Worm (Caenorhabditis elegans): ENCODE results near the gene nhr-10.

The nhr-10 gene

ce11 chrIII:7162065-7162762 is 47.0 kb upstream of the nhr-10 start, which contains the start of the genes syf-2 and K04G7.1 (continued):
- TF ChIP-seq pbrm-1 (GFP tag; IDR thresholded peaks at IDR 0.05) = peak; percentile 89
- peak; percentile 62; the same call in 1 of the 2 replicates for TF ChIP-seq hsf-1 (GFP tag; IDR thresholded peaks at IDR 0.05)
- TF ChIP-seq fkh-3 (tag; optimal IDR thresholded peaks at IDR 0.05) = no peak
- TF ChIP-seq hlh-26 (GFP tag; conservative IDR thresholded peaks at IDR 0.05) = no peak
- TF ChIP-seq lir-1 (GFP tag; conservative IDR thresholded peaks at IDR 0.05) = peak; percentile 85
- TF ChIP-seq hlh-12 (tag; optimal IDR thresholded peaks at IDR 0.05) = no peak
- TF ChIP-seq atf-7 (tag; optimal IDR thresholded peaks at IDR 0.05) = peak; percentile 35
- TF ChIP-seq F10E7.11 (tag; optimal IDR thresholded peaks at IDR 0.05) = no peak
- no peak for TF ChIP-seq tbx-9 (tag; optimal IDR thresholded peaks at IDR 0.05; ENCODE audit: borderline replicate concordance)
- no peak for TF ChIP-seq Y67H2A.10 (GFP tag; conservative IDR thresholded peaks at IDR 0.05)
- peak; percentile 97 for TF ChIP-seq ztf-18 (tag; optimal IDR thresholded peaks at IDR 0.05)
- peak; percentile 73; the same call in 1 of the 2 replicates for TF ChIP-seq C06A6.2 (GFP tag; conservative IDR thresholded peaks at IDR 0.05)
- TF ChIP-seq die-1 (tag; optimal IDR thresholded peaks at IDR 0.05) = no peak
- peak; percentile 80 for TF ChIP-seq F33H1.4 (GFP tag; IDR thresholded peaks at IDR 0.05)
- peak; percentile 60; the same call in 1 of the 2 replicates for TF ChIP-seq K11D2.4 (GFP tag; IDR thresholded peaks at IDR 0.05)
- no peak for TF ChIP-seq rec-8 (tag; optimal IDR thresholded peaks at IDR 0.05)
- no peak for TF ChIP-seq ceh-40 (GFP tag; IDR thresholded peaks at IDR 0.05)
- no peak for TF ChIP-seq B0035.1 (tag; optimal IDR thresholded peaks at IDR 0.05)
- TF ChIP-seq ets-4 (GFP tag; optimal IDR thresholded peaks at IDR 0.05) = no peak
- TF ChIP-seq unc-130 (GFP tag; optimal IDR thresholded peaks at IDR 0.05) = peak; percentile 62
- no peak for TF ChIP-seq nhr-27 (tag; optimal IDR thresholded peaks at IDR 0.05)
- no peak for TF ChIP-seq nhr-90 (tag; optimal IDR thresholded peaks at IDR 0.05)
- TF ChIP-seq athp-1 (tag; optimal IDR thresholded peaks at IDR 0.05) = peak; percentile 57
- peak; percentile 4 for TF ChIP-seq hrde-1 (tag; optimal IDR thresholded peaks at IDR 0.05; ENCODE audit: borderline replicate concordance)
- TF ChIP-seq madf-3 (GFP tag; IDR thresholded peaks at IDR 0.05) = peak; percentile 100
- peak; percentile 92 for TF ChIP-seq pha-4 (tag; optimal IDR thresholded peaks at IDR 0.05)
- TF ChIP-seq tlf-1 (GFP tag; optimal IDR thresholded peaks at IDR 0.05) = peak; percentile 89
- peak; percentile 65 to 78 for TF ChIP-seq let-607 (tag; optimal IDR thresholded peaks at IDR 0.05)
- no peak for TF ChIP-seq cebp-2 (GFP tag; IDR thresholded peaks at IDR 0.05)
- TF ChIP-seq mcd-1 (GFP tag; IDR thresholded peaks at IDR 0.05) = peak; percentile 93
- no peak for TF ChIP-seq ceh-58 (GFP tag; IDR thresholded peaks at IDR 0.05)
- 0 out of 2 replicates have a peak, but pooled peaks have one; percentile 64 for TF ChIP-seq Y79H2A.3 (GFP tag; conservative IDR thresholded peaks at IDR 0.05)
- peak; percentile 39 to 93 (median 45) for TF ChIP-seq lin-35 (GFP tag; optimal IDR thresholded peaks at IDR 0.05)
- TF ChIP-seq snpc-1.1 (tag; optimal IDR thresholded peaks at IDR 0.05; ENCODE audit: insufficient read depth) = peak; percentile 74
- no peak for TF ChIP-seq F39B2.1 (GFP tag; IDR thresholded peaks at IDR 0.05)
- TF ChIP-seq aptf-3 (GFP tag; IDR thresholded peaks at IDR 0.05) = no peak
- no peak for TF ChIP-seq F57A8.1 (GFP tag; optimal IDR thresholded peaks at IDR 0.05)
- peak; percentile 72; the same call in 1 of the 2 replicates for TF ChIP-seq ceh-91 (GFP tag; IDR thresholded peaks at IDR 0.05)
- TF ChIP-seq madf-8 (GFP tag; conservative IDR thresholded peaks at IDR 0.05) = peak; percentile 31; the same call in 1 of the 2 replicates
- TF ChIP-seq akir-1 (GFP tag; optimal IDR thresholded peaks at IDR 0.05) = no peak
- peak; percentile 97 for TF ChIP-seq attf-5 (GFP tag; optimal IDR thresholded peaks at IDR 0.05)
- peak; percentile 79 for TF ChIP-seq attf-3 (GFP tag; conservative IDR thresholded peaks at IDR 0.05)
- TF ChIP-seq repo-1 (tag; optimal IDR thresholded peaks at IDR 0.05) = peak; percentile 1
- TF ChIP-seq F49E8.2 (tag; optimal IDR thresholded peaks at IDR 0.05; ENCODE audit: insufficient read depth) = peak; percentile 28
- peak; percentile 20 for TF ChIP-seq unc-62 (GFP tag; optimal IDR thresholded peaks at IDR 0.05)
- TF ChIP-seq madf-6 (GFP tag; IDR thresholded peaks at IDR 0.05) = peak; percentile 78

Data from whole organism, young adult.